Worm (Caenorhabditis elegans): ENCODE results near the gene fmo-1.

ce11 chrIV:10688972-10689567, 27.4 kb downstream of the fmo-1 start, which contains the start of gene R102.3:
- no peak for TF ChIP-seq peb-1 (tag; optimal IDR thresholded peaks at IDR 0.05)
- no peak for TF ChIP-seq skn-1 (tag; optimal IDR thresholded peaks at IDR 0.05)
- no peak for TF ChIP-seq nhr-25 (tag; optimal IDR thresholded peaks at IDR 0.05)
- no peak for TF ChIP-seq ama-1 (optimal IDR thresholded peaks at IDR 0.05)
- no peak for TF ChIP-seq C34F6.9 (tag; optimal IDR thresholded peaks at IDR 0.05)
- TF ChIP-seq nhr-10 (tag; optimal IDR thresholded peaks at IDR 0.05) = no peak
- TF ChIP-seq ztf-11 (tag; optimal IDR thresholded peaks at IDR 0.05) = no peak
- no peak for TF ChIP-seq ztf-4 (tag; optimal IDR thresholded peaks at IDR 0.05)
- no peak for TF ChIP-seq lin-13 (GFP tag; optimal IDR thresholded peaks at IDR 0.05)
- no peak for TF ChIP-seq blmp-1 (tag; optimal IDR thresholded peaks at IDR 0.05; ENCODE audit: insufficient read depth)
- TF ChIP-seq unc-62 (GFP tag; optimal IDR thresholded peaks at IDR 0.05) = no peak
- TF ChIP-seq lsy-2 (tag; optimal IDR thresholded peaks at IDR 0.05) = no peak
- no peak for TF ChIP-seq R02D3.7 (tag; optimal IDR thresholded peaks at IDR 0.05)
